Worm (Caenorhabditis elegans) whole organism, L4 larva: Measurements from ENCODE around the gene T10D4.15.
"Not testable (repeated sequence)": the region's sequence is repeated elsewhere in the genome, so short reads cannot be mapped to it uniquely, and the experiment has no call there.

Source experiments
- aly-2 ChIP-seq: sonication (generic microtip); optimal IDR thresholded peaks from 2 replicates; lab custom pipeline; 2018; ENCODE audit warnings: missing biosample characterization, missing genetic modification characterization
- dpl-1 ChIP-seq: fragments of 150-350 bp; optimal IDR thresholded peaks from 2 replicates; lab custom pipeline; 2014; ENCODE audit warnings: missing biosample characterization, missing genetic modification reagents, missing genetic modification characterization
- jun-1 ChIP-seq: fragments of 150-350 bp; optimal IDR thresholded peaks from 2 replicates; lab custom pipeline; 2014; ENCODE audit warnings: missing biosample characterization, missing genetic modification reagents, missing genetic modification characterization
- lin-13 ChIP-seq: fragments of 150-350 bp; optimal IDR thresholded peaks from 2 replicates; lab custom pipeline; 2014; ENCODE audit warnings: missing biosample characterization, missing genetic modification reagents, missing genetic modification characterization
- mxl-3 ChIP-seq: fragments of 200-800 bp; sonication (Bioruptor generic); optimal IDR thresholded peaks from 2 replicates; lab custom pipeline; 2018; ENCODE audit warnings: mild to moderate bottlenecking, missing genetic modification characterization, missing compliant biosample characterization
- nhr-28 ChIP-seq: fragments of 150-350 bp; optimal IDR thresholded peaks from 2 replicates; lab custom pipeline; 2014; ENCODE audit warnings: missing biosample characterization, missing genetic modification characterization
- skn-1 ChIP-seq: fragments of 150-350 bp; optimal IDR thresholded peaks from 2 replicates; lab custom pipeline; 2014; ENCODE audit warnings: missing biosample characterization, missing genetic modification characterization
- ztf-7 ChIP-seq: fragments of 150-350 bp; optimal IDR thresholded peaks from 2 replicates; lab custom pipeline; 2014; ENCODE audit warnings: missing biosample characterization, missing genetic modification characterization

ce11 chrII:3183300-3183840 lies 37.4 kb downstream of the T10D4.15 start, which contains the start of the genes Y27F2A.6 and Y27F2A.8:
- TF ChIP-seq ztf-7; skn-1; lin-13; dpl-1 (GFP tag; lab: Kevin White, UChicago); nhr-28; jun-1 (tag; lab: Kevin White, UChicago); mxl-3 (GFP tag; lab: Kevin White, UChicago); aly-2 (tag; lab: Kevin White, UChicago): not testable (repeated sequence)
